Fruit fly (Drosophila melanogaster): ENCODE data around the gene spi.

spi gene

DNA sequence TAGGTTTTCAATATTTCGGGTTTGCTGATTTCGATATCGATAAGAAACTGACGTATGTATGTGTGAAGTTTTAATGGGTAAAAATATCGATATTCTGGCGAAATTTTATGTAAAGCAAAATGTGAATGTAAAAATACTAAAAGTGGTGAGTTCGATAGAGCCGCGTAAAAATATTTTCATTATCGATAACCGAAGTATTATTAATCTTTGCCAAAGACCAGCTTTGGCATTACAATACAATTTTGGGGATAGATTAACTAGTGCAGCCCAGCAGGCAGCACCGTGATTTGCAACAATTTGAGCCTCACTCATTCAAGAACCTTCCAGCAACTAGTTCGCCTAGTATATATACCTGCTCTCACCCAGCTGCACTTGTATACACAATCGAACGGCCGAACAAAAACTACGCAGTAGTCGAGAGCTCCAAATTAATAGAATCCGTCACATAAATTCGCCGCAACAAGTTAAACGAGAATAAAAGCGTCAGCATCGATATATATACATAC is 34.8 kb downstream of the spi start (continued):
- TF ChIP-seq nmo (GFP tag; optimal IDR thresholded peaks at IDR 0.05) (peak; percentile 19), h (optimal IDR thresholded peaks at IDR 0.05) (no peak), Dip2 (GFP tag; IDR thresholded peaks at IDR 0.05) (no peak), Atf3 (GFP tag; optimal IDR thresholded peaks at IDR 0.05) (no peak), eve (GFP tag; optimal IDR thresholded peaks at IDR 0.05) (no peak), Mad (GFP tag; optimal IDR thresholded peaks at IDR 0.05) (no peak), zen2 (GFP tag; IDR thresholded peaks at IDR 0.05; ENCODE audit: partially characterized antibody) (peak; percentile 93), row (GFP tag; IDR thresholded peaks at IDR 0.05) (no peak), hb (GFP tag; IDR thresholded peaks at IDR 0.05; ENCODE audit: partially characterized antibody) (peak; percentile 82; the same call in 1 of the 3 replicates), slou (GFP tag; optimal IDR thresholded peaks at IDR 0.05) (no peak), H15 (GFP tag; IDR thresholded peaks at IDR 0.05) (no peak), CG6175 (GFP tag; IDR thresholded peaks at IDR 0.05) (no peak), her (GFP tag; optimal IDR thresholded peaks at IDR 0.05) (no peak), fd64A (GFP tag; optimal IDR thresholded peaks at IDR 0.05) (no peak), GATAe (GFP tag; conservative IDR thresholded peaks at IDR 0.05) (no peak), Sry-δ (GFP tag; optimal IDR thresholded peaks at IDR 0.05) (peak; percentile 84), HLH54F (GFP tag; optimal IDR thresholded peaks at IDR 0.05) (no peak), CG31224 (GFP tag; IDR thresholded peaks at IDR 0.05) (no peak), CG10366 (GFP tag; IDR thresholded peaks at IDR 0.05) (no peak), CG6854 (GFP tag; optimal IDR thresholded peaks at IDR 0.05) (no peak), CG13296 (GFP tag; optimal IDR thresholded peaks at IDR 0.05) (no peak), CG1647 (GFP tag; optimal IDR thresholded peaks at IDR 0.05) (no peak), bbx (GFP tag; IDR thresholded peaks at IDR 0.05; ENCODE audit: partially characterized antibody) (peak; percentile 88), CG11723 (GFP tag; optimal IDR thresholded peaks at IDR 0.05) (no peak), Hr51 (GFP tag; optimal IDR thresholded peaks at IDR 0.05) (no peak), Gug (GFP tag; IDR thresholded peaks at IDR 0.05) (no peak), exex (tag; optimal IDR thresholded peaks at IDR 0.05) (peak; percentile 10), CG13894 (tag; optimal IDR thresholded peaks at IDR 0.05) (peak; percentile 28), CG1233 (GFP tag; optimal IDR thresholded peaks at IDR 0.05) (no peak), fd3F (GFP tag; optimal IDR thresholded peaks at IDR 0.05) (no peak), Mrtf (GFP tag; IDR thresholded peaks at IDR 0.05) (no peak), CG30020 (tag; optimal IDR thresholded peaks at IDR 0.05) (peak; percentile 55), jumu (GFP tag; optimal IDR thresholded peaks at IDR 0.05) (no peak), bowl (GFP tag; IDR thresholded peaks at IDR 0.05) (no peak), da (GFP tag; optimal IDR thresholded peaks at IDR 0.05) (no peak), en (GFP tag; optimal IDR thresholded peaks at IDR 0.05) (no peak), CG15514 (GFP tag; optimal IDR thresholded peaks at IDR 0.05) (peak; percentile 59), wor (GFP tag; IDR thresholded peaks at IDR 0.05) (no peak), tll (GFP tag; optimal IDR thresholded peaks at IDR 0.05) (no peak), pnt (GFP tag; optimal IDR thresholded peaks at IDR 0.05) (no peak), Lhr (GFP tag; optimal IDR thresholded peaks at IDR 0.05) (no peak), Sin3A (optimal IDR thresholded peaks at IDR 0.05) (no peak), nerfin-1 (tag; optimal IDR thresholded peaks at IDR 0.05) (peak; percentile 63), CG4328 (GFP tag; optimal IDR thresholded peaks at IDR 0.05) (no peak), croc (GFP tag; conservative IDR thresholded peaks at IDR 0.05) (no peak), fd96Cb (tag; optimal IDR thresholded peaks at IDR 0.05) (no peak), Myb (GFP tag; optimal IDR thresholded peaks at IDR 0.05) (peak; percentile 70), tin (GFP tag; optimal IDR thresholded peaks at IDR 0.05) (no peak), CG11696 (GFP tag; IDR thresholded peaks at IDR 0.05) (no peak), Dip3 (GFP tag; optimal IDR thresholded peaks at IDR 0.05) (no peak), jigr1 (GFP tag; IDR thresholded peaks at IDR 0.05) (no peak), oc (tag; optimal IDR thresholded peaks at IDR 0.05) (peak; percentile 71)
